Worm (Caenorhabditis elegans): ENCODE measurements around the gene lin-40.
A peak's percentile ranks its signal among the peaks of the same experiment; 100 is the strongest.

lin-40 gene

DNA sequence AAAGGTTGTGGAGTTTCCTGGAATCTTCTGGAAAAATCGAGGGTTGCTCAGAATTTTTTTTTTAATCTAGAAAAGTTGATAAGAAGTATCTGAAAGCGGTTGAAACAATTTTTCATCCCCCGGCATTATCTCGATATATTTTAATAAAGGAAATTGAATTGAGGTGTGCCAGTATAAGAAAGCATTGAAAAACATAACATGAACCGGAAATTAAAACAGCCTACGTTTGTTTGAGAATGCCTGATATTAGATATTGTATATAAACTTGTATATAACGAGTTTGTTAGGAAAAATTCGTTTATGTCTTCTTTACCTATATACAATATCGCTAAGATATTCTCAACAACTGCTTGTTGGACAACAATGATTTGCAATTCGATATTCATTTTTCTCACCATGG, 20.0 kb downstream of the lin-40 start, which contains the start of gene str-30:
TSS of gene str-30 (plus strand) at position 301 of the 400 bp plus-strand sequence.
- TF ChIP-seq lin-39 (tag; optimal IDR thresholded peaks at IDR 0.05) = no peak
- no peak for TF ChIP-seq lin-15B (tag; optimal IDR thresholded peaks at IDR 0.05)
- no peak for TF ChIP-seq ceh-28 (tag; optimal IDR thresholded peaks at IDR 0.05)

DNA sequence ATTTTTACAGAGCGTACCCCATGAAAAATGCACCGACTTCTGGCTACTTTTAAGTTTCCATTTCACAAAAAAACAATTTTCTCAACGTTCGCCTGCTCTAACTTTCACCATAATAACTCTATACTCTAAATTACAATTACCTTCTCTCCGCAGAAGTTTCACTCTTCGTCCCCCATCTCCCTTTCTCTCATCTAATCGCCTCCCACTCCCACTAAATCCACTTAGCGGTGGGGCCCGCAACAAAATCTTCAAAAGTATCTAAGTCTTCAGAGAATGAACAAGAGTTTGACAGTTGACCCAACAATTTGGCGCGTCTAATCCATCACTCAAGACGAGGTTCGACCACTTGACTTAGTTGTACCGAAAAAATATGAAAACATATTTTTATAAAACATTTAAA, 33.6 kb downstream of the lin-40 start:
- TF ChIP-seq nhr-67 (tag; optimal IDR thresholded peaks at IDR 0.05) = no peak
- TF ChIP-seq nhr-77 (tag; optimal IDR thresholded peaks at IDR 0.05) = no peak
- no peak for TF ChIP-seq daf-12 (tag; optimal IDR thresholded peaks at IDR 0.05)
- TF ChIP-seq nhr-237 (tag; optimal IDR thresholded peaks at IDR 0.05) = no peak
- no peak for TF ChIP-seq ceh-16 (tag; optimal IDR thresholded peaks at IDR 0.05)
- no peak for TF ChIP-seq fkh-10 (GFP tag; optimal IDR thresholded peaks at IDR 0.05)
- TF ChIP-seq ceh-28 (tag; optimal IDR thresholded peaks at IDR 0.05) = no peak
- no peak for TF ChIP-seq pha-4 (tag; optimal IDR thresholded peaks at IDR 0.05)
- no peak for TF ChIP-seq fkh-2 (tag; optimal IDR thresholded peaks at IDR 0.05)
- no peak for TF ChIP-seq nhr-25 (tag; optimal IDR thresholded peaks at IDR 0.05)
- TF ChIP-seq elt-2 (tag; optimal IDR thresholded peaks at IDR 0.05) = no peak
- TF ChIP-seq mml-1 (tag; optimal IDR thresholded peaks at IDR 0.05) = no peak
- no peak for TF ChIP-seq tbx-2 (tag; optimal IDR thresholded peaks at IDR 0.05)
- no peak for TF ChIP-seq snpc-4 (tag; optimal IDR thresholded peaks at IDR 0.05)
- TF ChIP-seq ceh-9 (tag; optimal IDR thresholded peaks at IDR 0.05) = no peak
- TF ChIP-seq nhr-12 (tag; optimal IDR thresholded peaks at IDR 0.05) = no peak
- no peak for TF ChIP-seq ceh-82 (tag; optimal IDR thresholded peaks at IDR 0.05)
- no peak for TF ChIP-seq lsy-12 (tag; optimal IDR thresholded peaks at IDR 0.05)
- no peak for TF ChIP-seq lin-39 (tag; optimal IDR thresholded peaks at IDR 0.05)
- no peak for TF ChIP-seq lin-15B (tag; optimal IDR thresholded peaks at IDR 0.05)

DNA sequence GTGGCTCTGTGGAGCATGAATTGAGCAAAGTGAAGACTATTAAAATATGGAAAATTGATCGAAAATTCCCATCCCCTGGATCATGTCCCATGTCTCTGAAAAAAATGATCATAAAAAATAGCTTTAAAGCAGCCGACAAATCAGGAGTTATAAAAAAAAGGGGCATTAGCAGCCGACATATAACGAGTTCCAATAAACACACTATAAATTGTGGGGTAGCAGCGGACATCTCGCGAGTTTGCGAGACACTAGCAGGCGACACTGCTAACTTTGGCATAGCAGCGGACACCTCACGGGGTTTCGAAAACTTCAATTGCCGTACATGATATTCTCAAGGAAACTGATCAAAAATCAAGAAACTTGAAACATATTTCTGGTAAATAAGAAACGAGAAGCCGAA, 34.5 kb downstream of the lin-40 start, which contains the start of gene hpo-36:
TSS of gene hpo-36 (minus strand) at position 101 of the 400 bp plus-strand sequence.
- no peak for TF ChIP-seq skn-1 (tag; optimal IDR thresholded peaks at IDR 0.05)
- TF ChIP-seq snpc-4 (tag; optimal IDR thresholded peaks at IDR 0.05) = peak; percentile 37

DNA sequence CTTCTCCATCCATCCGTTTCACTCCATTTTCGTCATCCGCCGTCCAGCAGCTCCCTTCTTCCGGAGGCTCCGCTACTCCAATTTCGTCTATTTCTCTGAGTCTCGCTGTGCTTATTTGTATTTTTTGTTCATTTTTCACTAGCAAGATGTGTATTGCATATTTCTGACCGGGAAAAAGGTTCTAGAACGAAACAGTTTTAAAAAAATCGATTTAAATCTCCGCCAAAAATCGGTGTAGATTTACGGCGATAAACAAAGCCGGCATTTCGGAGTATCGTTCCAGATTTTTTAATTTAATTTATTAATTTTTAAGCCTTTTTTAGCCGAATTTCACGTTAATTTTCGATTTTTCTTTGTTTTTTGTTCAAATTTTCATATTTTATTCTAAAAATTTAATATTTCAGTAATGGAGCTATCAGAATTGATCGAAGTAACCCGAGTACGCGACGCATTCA, 38.4 kb downstream of the lin-40 start, which contains the start of gene mtm-9:
TSS of gene mtm-9 (plus strand) at position 405 of the 455 bp plus-strand sequence.
- TF ChIP-seq ceh-28 (tag; optimal IDR thresholded peaks at IDR 0.05) = peak; percentile 43
- peak; percentile 33 for TF ChIP-seq snpc-4 (tag; optimal IDR thresholded peaks at IDR 0.05)
- TF ChIP-seq R02D3.7 (tag; optimal IDR thresholded peaks at IDR 0.05) = peak; percentile 96
- peak; percentile 49 for TF ChIP-seq nhr-23 (tag; optimal IDR thresholded peaks at IDR 0.05)
- peak; percentile 62 for TF ChIP-seq nfya-1 (tag; optimal IDR thresholded peaks at IDR 0.05; ENCODE audit: insufficient read depth)
- peak; percentile 75 for TF ChIP-seq pha-4 (tag; optimal IDR thresholded peaks at IDR 0.05)
- no peak for TF ChIP-seq mml-1 (tag; optimal IDR thresholded peaks at IDR 0.05)
- TF ChIP-seq zag-1 (tag; optimal IDR thresholded peaks at IDR 0.05) = no peak
- TF ChIP-seq jun-1 (tag; optimal IDR thresholded peaks at IDR 0.05) = peak; percentile 6
- no peak for TF ChIP-seq elt-3 (tag; optimal IDR thresholded peaks at IDR 0.05)
- no peak for TF ChIP-seq aly-2 (tag; optimal IDR thresholded peaks at IDR 0.05)
- no peak for TF ChIP-seq ama-1 (optimal IDR thresholded peaks at IDR 0.05)
- TF ChIP-seq skn-1 (tag; optimal IDR thresholded peaks at IDR 0.05) = peak; percentile 18
- peak; percentile 53 for TF ChIP-seq lin-15B (tag; optimal IDR thresholded peaks at IDR 0.05)

DNA sequence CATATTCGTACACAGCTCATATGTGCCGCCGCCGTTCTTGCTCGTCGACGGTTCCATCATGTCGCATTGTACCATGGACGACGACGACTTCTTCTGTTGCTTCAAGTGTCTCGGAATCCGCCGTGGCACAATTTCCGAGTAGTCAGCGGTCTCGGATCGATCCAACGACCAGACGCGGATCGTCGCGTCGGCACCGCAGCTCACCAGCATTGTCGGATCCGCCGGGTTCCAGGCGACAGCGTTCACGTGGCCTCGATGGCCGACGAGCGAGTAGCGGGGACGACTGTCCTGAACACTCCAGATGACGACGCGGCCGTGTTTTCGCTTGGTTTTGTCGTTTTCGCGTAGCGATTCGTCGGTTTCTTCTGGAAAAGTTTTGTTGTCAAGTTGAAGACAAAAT, 45.5 kb downstream of the lin-40 start:
- TF ChIP-seq fos-1 (tag; optimal IDR thresholded peaks at IDR 0.05) (no peak), elt-1 (tag; optimal IDR thresholded peaks at IDR 0.05) (no peak), elt-3 (tag; optimal IDR thresholded peaks at IDR 0.05) (no peak), ceh-9 (tag; optimal IDR thresholded peaks at IDR 0.05) (no peak), skn-1 (tag; optimal IDR thresholded peaks at IDR 0.05) (no peak), unc-62 (GFP tag; optimal IDR thresholded peaks at IDR 0.05) (no peak), R02D3.7 (tag; optimal IDR thresholded peaks at IDR 0.05) (no peak), elt-2 (tag; optimal IDR thresholded peaks at IDR 0.05) (no peak), mml-1 (tag; optimal IDR thresholded peaks at IDR 0.05) (no peak), nhr-76 (tag; optimal IDR thresholded peaks at IDR 0.05) (no peak), egl-5 (tag; optimal IDR thresholded peaks at IDR 0.05) (no peak), fkh-10 (GFP tag; optimal IDR thresholded peaks at IDR 0.05) (no peak), ceh-16 (tag; optimal IDR thresholded peaks at IDR 0.05) (no peak), sea-2 (GFP tag; optimal IDR thresholded peaks at IDR 0.05) (no peak), nhr-25 (tag; optimal IDR thresholded peaks at IDR 0.05) (no peak)

All from whole organism, L3 larva.